Fruit fly (Drosophila melanogaster) whole organism, embryonic: ENCODE measurements around the gene Agpat3.

Experiments
- ATbp ChIP-seq: fragments of 200-800 bp; sonication (Bioruptor generic); optimal IDR thresholded peaks from 2 replicates; lab custom pipeline; 2017; ENCODE audit warnings: missing biosample characterization, mild to moderate bottlenecking, missing genetic modification characterization, missing genetic modification reagents
- Asciz ChIP-seq: fragments of 200-800 bp; sonication (Bioruptor generic); optimal IDR thresholded peaks from 2 replicates; lab custom pipeline; 2017; ENCODE audit warnings: missing biosample characterization, mild to moderate bottlenecking, missing genetic modification characterization, missing genetic modification reagents
- Blimp-1 ChIP-seq: fragments of 200-800 bp; sonication (Bioruptor generic); optimal IDR thresholded peaks from 3 replicates; lab custom pipeline; 2018; ENCODE audit warnings: missing biosample characterization, missing genetic modification characterization, mild to moderate bottlenecking, moderate library complexity, missing genetic modification reagents
- CG1024 ChIP-seq: fragments of 200-800 bp; sonication (Bioruptor generic); IDR thresholded peaks from 2 replicates; pipeline ENCODE4 v1.3.6; 2022; ENCODE audit warnings: missing biosample characterization, missing genetic modification characterization
- CG11456 ChIP-seq: fragments of 200-800 bp; sonication (Bioruptor generic); IDR thresholded peaks from 3 replicates; pipeline ENCODE4 v1.3.6; 2022; ENCODE audit warnings: missing biosample characterization, missing genetic modification characterization
- CG11723 ChIP-seq: fragments of 200-800 bp; sonication (Bioruptor generic); optimal IDR thresholded peaks from 2 replicates; lab custom pipeline; 2017; ENCODE audit warnings: missing biosample characterization, mild to moderate bottlenecking, missing genetic modification characterization
- CG12104 ChIP-seq: fragments of 200-800 bp; sonication (Bioruptor generic); optimal IDR thresholded peaks from 3 replicates; lab custom pipeline; 2016; ENCODE audit warnings: missing biosample characterization, missing genetic modification characterization
- CG12942 ChIP-seq: fragments of 200-800 bp; sonication (Bioruptor generic); optimal IDR thresholded peaks from 3 replicates; lab custom pipeline; 2016; ENCODE audit warnings: missing biosample characterization, missing genetic modification characterization
- CG1529 ChIP-seq: fragments of 200-800 bp; sonication (Bioruptor generic); optimal IDR thresholded peaks from 3 replicates; lab custom pipeline; 2018; ENCODE audit warnings: missing biosample characterization, missing genetic modification characterization
- CG1603 ChIP-seq: fragments of 200-800 bp; sonication (Bioruptor generic); optimal IDR thresholded peaks from 2 replicates; lab custom pipeline; 2019; ENCODE audit warnings: missing biosample characterization, mild to moderate bottlenecking, missing genetic modification characterization, moderate library complexity
- CG17328 ChIP-seq: fragments of 200-800 bp; sonication (Bioruptor generic); IDR thresholded peaks from 2 replicates; pipeline ENCODE4 v1.3.6; 2022; ENCODE audit warnings: missing biosample characterization, missing genetic modification characterization
- CG17568 ChIP-seq: fragments of 200-800 bp; sonication (Bioruptor generic); optimal IDR thresholded peaks from 2 replicates; lab custom pipeline; 2018; ENCODE audit warnings: missing biosample characterization, mild to moderate bottlenecking, missing genetic modification characterization, moderate library complexity
- CG2875 ChIP-seq: fragments of 200-800 bp; sonication (Bioruptor generic); optimal IDR thresholded peaks from 2 replicates; lab custom pipeline; 2017; ENCODE audit warnings: missing biosample characterization, mild to moderate bottlenecking, missing genetic modification characterization, missing genetic modification reagents
- CG31388 ChIP-seq: fragments of 200-800 bp; sonication (Bioruptor generic); optimal IDR thresholded peaks from 2 replicates; lab custom pipeline; 2016; ENCODE audit warnings: missing biosample characterization, missing genetic modification characterization
- CG3407 ChIP-seq: fragments of 200-800 bp; sonication (Bioruptor generic); optimal IDR thresholded peaks from 2 replicates; lab custom pipeline; 2018; ENCODE audit warnings: missing biosample characterization, mild to moderate bottlenecking, missing genetic modification characterization
- CG3726 ChIP-seq: fragments of 200-800 bp; sonication (Bioruptor generic); IDR thresholded peaks from 3 replicates; pipeline ENCODE4, ENCODE4 v1.3.6; 2022; ENCODE audit warnings: missing biosample characterization, missing genetic modification characterization
- CG3838 ChIP-seq: fragments of 200-800 bp; sonication (Bioruptor generic); optimal IDR thresholded peaks from 3 replicates; lab custom pipeline; 2016; ENCODE audit warnings: missing biosample characterization, missing genetic modification characterization
- CG4282 ChIP-seq: fragments of 200-800 bp; sonication (Bioruptor generic); optimal IDR thresholded peaks from 2 replicates; lab custom pipeline; 2016; ENCODE audit warnings: missing biosample characterization, missing genetic modification characterization
- CG4707 ChIP-seq: fragments of 200-800 bp; sonication (Bioruptor generic); optimal IDR thresholded peaks from 2 replicates; lab custom pipeline; 2018; ENCODE audit warnings: missing biosample characterization, mild to moderate bottlenecking, missing genetic modification characterization, moderate library complexity
- CG5180 ChIP-seq: fragments of 200-800 bp; sonication (Bioruptor generic); optimal IDR thresholded peaks from 3 replicates; lab custom pipeline; 2017; ENCODE audit warnings: missing biosample characterization, missing genetic modification characterization, mild to moderate bottlenecking, moderate library complexity, missing genetic modification reagents
- CG6272 ChIP-seq: fragments of 200-800 bp; sonication (Bioruptor generic); IDR thresholded peaks from 2 replicates; pipeline ENCODE4 v1.3.6; 2022; ENCODE audit warnings: missing biosample characterization, missing genetic modification characterization
- CG6813 ChIP-seq: fragments of 200-800 bp; sonication (Bioruptor generic); optimal IDR thresholded peaks from 2 replicates; lab custom pipeline; 2017; ENCODE audit warnings: missing biosample characterization, missing genetic modification characterization, mild to moderate bottlenecking, moderate library complexity, missing genetic modification reagents
- CG8089 ChIP-seq: fragments of 200-800 bp; sonication (Bioruptor generic); optimal IDR thresholded peaks from 3 replicates; lab custom pipeline; 2016; ENCODE audit warnings: missing biosample characterization, missing genetic modification characterization
- CG8359 ChIP-seq: fragments of 200-800 bp; sonication (Bioruptor generic); optimal IDR thresholded peaks from 2 replicates; lab custom pipeline; 2017; ENCODE audit warnings: missing biosample characterization, mild to moderate bottlenecking, missing genetic modification characterization, borderline replicate concordance
- CoRest ChIP-seq: fragments of 200-800 bp; sonication (Bioruptor generic); optimal IDR thresholded peaks from 3 replicates; lab custom pipeline; 2018; ENCODE audit warnings: missing biosample characterization, mild to moderate bottlenecking, missing genetic modification characterization, moderate library complexity
- Ets65A ChIP-seq: fragments of 200-800 bp; sonication (Bioruptor generic); peaks from one replicate; lab custom pipeline; 2016; ENCODE audit warnings: missing biosample characterization, missing genetic modification characterization
- Pdp1 ChIP-seq, 2 experiments: fragments of 200-800 bp; sonication (Bioruptor generic); optimal IDR thresholded peaks; 3 replicates each; lab custom pipeline; 2016; ENCODE audit warnings: missing biosample characterization in 2 of 2, missing genetic modification characterization in 2 of 2, mild to moderate bottlenecking in 1 of 2, moderate library complexity in 1 of 2
- Sox100B ChIP-seq: fragments of 200-800 bp; sonication (Bioruptor generic); optimal IDR thresholded peaks from 3 replicates; lab custom pipeline; 2018; ENCODE audit warnings: missing biosample characterization, mild to moderate bottlenecking, missing genetic modification characterization
- Trl ChIP-seq, 3 experiments: fragments of >200 bp in 2 of 3; fragments of 200-800 bp in 1 of 3; sonication (Bioruptor generic) in 1 of 3; optimal IDR thresholded peaks; 2 replicates in 1 of 3; 3 replicates in 2 of 3; lab custom pipeline; 2016 to 2017; ENCODE audit warnings: missing biosample characterization in 1 of 3, missing genetic modification characterization in 1 of 3
- btn ChIP-seq: fragments of 200-800 bp; sonication (Bioruptor generic); optimal IDR thresholded peaks from 2 replicates; lab custom pipeline; 2016; ENCODE audit warnings: missing biosample characterization, missing genetic modification characterization
- chm ChIP-seq: fragments of 200-800 bp; sonication (Bioruptor generic); IDR thresholded peaks from 2 replicates; pipeline ENCODE4 v1.3.6; 2022; ENCODE audit warnings: missing biosample characterization, missing genetic modification characterization
- chn ChIP-seq: fragments of 200-800 bp; sonication (Bioruptor generic); optimal IDR thresholded peaks from 2 replicates; lab custom pipeline; 2016; ENCODE audit warnings: missing biosample characterization, missing genetic modification characterization
- ci ChIP-seq: fragments of 200-800 bp; sonication (Bioruptor generic); IDR thresholded peaks from 3 replicates; pipeline ENCODE4 v1.3.6; 2022; ENCODE audit warnings: missing biosample characterization, missing genetic modification characterization
- crc ChIP-seq: fragments of 200-800 bp; sonication (Bioruptor generic); optimal IDR thresholded peaks from 2 replicates; lab custom pipeline; 2016; ENCODE audit warnings: missing biosample characterization, missing genetic modification characterization
- dimm ChIP-seq: fragments of 200-800 bp; sonication (Bioruptor generic); IDR thresholded peaks from 2 replicates; pipeline ENCODE4 v1.3.6; 2022; ENCODE audit warnings: missing biosample characterization, missing genetic modification characterization
- dmrt99B ChIP-seq: fragments of 200-800 bp; sonication (Bioruptor generic); optimal IDR thresholded peaks from 2 replicates; lab custom pipeline; 2018; ENCODE audit warnings: missing biosample characterization, mild to moderate bottlenecking, missing genetic modification characterization, moderate library complexity
- fd64A ChIP-seq: fragments of 200-800 bp; sonication (Bioruptor generic); optimal IDR thresholded peaks from 3 replicates; lab custom pipeline; 2018; ENCODE audit warnings: missing biosample characterization, mild to moderate bottlenecking, missing genetic modification characterization
- gsb-n ChIP-seq: fragments of 200-800 bp; sonication (Bioruptor generic); optimal IDR thresholded peaks from 3 replicates; lab custom pipeline; 2018; ENCODE audit warnings: missing biosample characterization, mild to moderate bottlenecking, missing genetic modification characterization
- ham ChIP-seq: fragments of 200-800 bp; sonication (Bioruptor generic); IDR thresholded peaks from 2 replicates; pipeline ENCODE4 v1.3.6; 2022; ENCODE audit warnings: missing biosample characterization, missing genetic modification characterization
- hkb ChIP-seq, 2 experiments: fragments of 200-800 bp in 1 of 2; fragments of >200 bp in 1 of 2; sonication (Bioruptor generic) in 1 of 2; IDR thresholded peaks in 1 of 2; optimal IDR thresholded peaks in 1 of 2; 2 replicates each; pipeline versions ENCODE4 v1.3.6 to Lab custom; 2017 to 2022; ENCODE audit warnings: missing biosample characterization in 1 of 2, missing genetic modification characterization in 1 of 2
- mirr ChIP-seq: fragments of 200-800 bp; sonication (Bioruptor generic); optimal IDR thresholded peaks from 3 replicates; lab custom pipeline; 2018; ENCODE audit warnings: missing biosample characterization, mild to moderate bottlenecking, missing genetic modification characterization
- nau ChIP-seq: fragments of 200-800 bp; sonication (Bioruptor generic); optimal IDR thresholded peaks from 3 replicates; lab custom pipeline; 2017; ENCODE audit warnings: missing biosample characterization, mild to moderate bottlenecking, missing genetic modification characterization, missing genetic modification reagents
- odd ChIP-seq: fragments of 200-800 bp; sonication (Bioruptor generic); optimal IDR thresholded peaks from 2 replicates; lab custom pipeline; 2017; ENCODE audit warnings: missing biosample characterization, mild to moderate bottlenecking, missing genetic modification characterization
- ranshi ChIP-seq: fragments of 200-800 bp; sonication (Bioruptor generic); IDR thresholded peaks from 2 replicates; pipeline ENCODE4 v1.3.6; 2022; ENCODE audit warnings: missing biosample characterization, missing genetic modification characterization
- sc ChIP-seq, 3 experiments: fragments of >200 bp in 2 of 3; fragments of 200-800 bp in 1 of 3; sonication (Bioruptor generic) in 1 of 3; optimal IDR thresholded peaks; 2 replicates in 2 of 3; 3 replicates in 1 of 3; lab custom pipeline; 2017; ENCODE audit warnings: mild to moderate bottlenecking in 1 of 3, missing biosample characterization in 1 of 3, missing genetic modification characterization in 1 of 3, missing genetic modification reagents in 1 of 3
- sr ChIP-seq: fragments of 200-800 bp; sonication (Bioruptor generic); IDR thresholded peaks from 3 replicates; pipeline ENCODE4 v1.3.6; 2022; ENCODE audit warnings: missing biosample characterization, missing genetic modification characterization
- stc ChIP-seq: fragments of 200-800 bp; sonication (Bioruptor generic); IDR thresholded peaks from 2 replicates; pipeline ENCODE4 v1.3.6; 2022; ENCODE audit warnings: missing biosample characterization, missing genetic modification characterization

Gene Agpat3

dm6 chr3L:16431056-16431455 lies 45.3 kb upstream of the Agpat3 start (continued):
- TF ChIP-seq Pdp1 (GFP tag; optimal IDR thresholded peaks at IDR 0.05; lab: Kevin White, UChicago) (no peak), odd (GFP tag; lab: Kevin White, UChicago) (peak; percentile 0), CG5180 (peak; percentile 26), CG8089 (GFP tag; lab: Kevin White, UChicago) (no peak), CG12104 (GFP tag; lab: Kevin White, UChicago) (no peak), CG11456 (GFP tag; lab: Robert Waterston, UW) (0 out of 3 replicates have a peak, but pooled peaks have one; percentile 26), dmrt99B (tag; lab: Kevin White, UChicago) (peak; percentile 18), CG1529 (GFP tag; lab: Kevin White, UChicago) (peak; percentile 8), sr (no peak), CG3838 (no peak), crc (GFP tag; lab: Kevin White, UChicago) (no peak), mirr (GFP tag; lab: Kevin White, UChicago) (no peak), Sox100B (GFP tag; lab: Kevin White, UChicago) (peak; percentile 8), CG17568 (GFP tag; lab: Kevin White, UChicago) (peak; percentile 27), CG1603 (tag; lab: Kevin White, UChicago) (peak; percentile 1), Ets65A (peak; percentile 86), chn (no peak), CG6272 (GFP tag; lab: Robert Waterston, UW) (no peak), Trl (optimal IDR thresholded peaks at IDR 0.05; lab: Kevin White, UChicago) (no peak), Trl (GFP tag; optimal IDR thresholded peaks at IDR 0.05; lab: Kevin White, UChicago) (no peak), ci (GFP tag; lab: Robert Waterston, UW) (0 out of 3 replicates have a peak, but pooled peaks have one; percentile 23), Asciz (GFP tag; lab: Kevin White, UChicago) (peak; percentile 67)

- TF ChIP-seq CG31388 (GFP tag; lab: Kevin White, UChicago), result no peak
- TF ChIP-seq CG11723 (GFP tag; lab: Kevin White, UChicago), result no peak
- TF ChIP-seq CG17328, result 0 out of 2 replicates have a peak, but pooled peaks have one; percentile 8
- peak; percentile 22 for TF ChIP-seq CG12942
- no peak for TF ChIP-seq dimm (GFP tag; lab: Robert Waterston, UW)
- TF ChIP-seq ham (GFP tag; lab: Robert Waterston, UW), result no peak
- peak; percentile 16 for TF ChIP-seq CG6813 (GFP tag; lab: Kevin White, UChicago)
- peak; percentile 53; the same call in 1 of the 2 replicates for TF ChIP-seq CG1024 (GFP tag; lab: Robert Waterston, UW)
- peak; percentile 24 for TF ChIP-seq gsb-n (tag; lab: Kevin White, UChicago)
- TF ChIP-seq CG4282, result no peak
- TF ChIP-seq ranshi (GFP tag; lab: Robert Waterston, UW), result no peak
- peak; percentile 52 for TF ChIP-seq CG3407 (GFP tag; lab: Kevin White, UChicago)
- TF ChIP-seq fd64A (GFP tag; lab: Kevin White, UChicago), result peak; percentile 62
- TF ChIP-seq CG3726 (GFP tag; lab: Robert Waterston, UW), result 0 out of 3 replicates have a peak, but pooled peaks have one; percentile 32
- peak; percentile 12 for TF ChIP-seq Ets65A
- no peak for TF ChIP-seq hkb (optimal IDR thresholded peaks at IDR 0.05; lab: Kevin White, UChicago)
- 0 out of 2 replicates have a peak, but pooled peaks have one; percentile 10 for TF ChIP-seq hkb (GFP tag; IDR thresholded peaks at IDR 0.05; lab: Robert Waterston, UW)
- TF ChIP-seq Blimp-1 (GFP tag; lab: Kevin White, UChicago), result peak; percentile 53
- TF ChIP-seq sc (optimal IDR thresholded peaks at IDR 0.05; lab: Kevin White, UChicago), result no peak
- TF ChIP-seq sc (GFP tag; optimal IDR thresholded peaks at IDR 0.05; lab: Kevin White, UChicago), result peak; percentile 13
- TF ChIP-seq nau (GFP tag; lab: Kevin White, UChicago), result peak; percentile 65
- TF ChIP-seq CoRest (tag; lab: Kevin White, UChicago), result peak; percentile 20
- peak; percentile 46; the same call in 1 of the 2 replicates for TF ChIP-seq stc (GFP tag; lab: Robert Waterston, UW)
- TF ChIP-seq chm, result no peak
- peak; percentile 67 for TF ChIP-seq CG2875 (GFP tag; lab: Kevin White, UChicago)
- TF ChIP-seq CG4707, result peak; percentile 68
- TF ChIP-seq ATbp, result peak; percentile 91
- TF ChIP-seq Trl (optimal IDR thresholded peaks at IDR 0.05; lab: Kevin White, UChicago), result no peak
- peak; percentile 16 for TF ChIP-seq Trl (GFP tag; optimal IDR thresholded peaks at IDR 0.05; lab: Kevin White, UChicago)
- no peak for TF ChIP-seq btn
- peak; percentile 10 for TF ChIP-seq CG8359
- TF ChIP-seq Asciz (GFP tag; lab: Kevin White, UChicago), result peak; percentile 84
Measured at dm6 chr3L:16429451-16429850, 43.7 kb upstream of the Agpat3 start.
